Fruit fly (Drosophila melanogaster) S2 (cell line): ENCODE results near the gene CG18476.

Experiments used
- CG8478 ChIP-seq: fragments of >200 bp; optimal IDR thresholded peaks from 2 replicates; lab custom pipeline; 2018
- CTCF ChIP-seq, 2 experiments: fragments of >200 bp; optimal IDR thresholded peaks; 2 replicates each; lab custom pipeline; 2018

DNA sequence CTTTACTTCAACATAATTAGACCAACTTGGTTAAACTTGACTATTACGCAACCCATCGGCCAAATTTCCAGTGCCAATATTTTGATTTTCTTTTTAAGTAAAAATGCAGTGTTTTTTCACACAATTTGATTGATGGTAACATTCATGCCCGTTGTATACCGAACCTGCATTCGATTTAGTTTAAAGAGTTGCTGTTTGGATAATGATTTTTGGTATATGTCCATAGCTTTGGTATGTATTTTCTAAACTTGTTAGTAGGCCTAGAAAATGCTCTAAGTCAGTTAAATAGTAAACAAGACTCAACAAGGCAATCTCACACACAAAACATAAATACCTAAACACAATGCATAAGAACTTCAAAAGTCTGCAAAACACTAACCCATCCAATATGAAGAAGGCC is 25.8 kb upstream of the CG18476 start, which contains the start of gene I-t:
- TF ChIP-seq CG8478 (lab: Kevin White, UChicago) (no peak), CTCF (optimal IDR thresholded peaks at IDR 0.05; lab: Kevin White, UChicago) (no peak)
